Worm (Caenorhabditis elegans) whole organism, L1 larva: ENCODE measurements around the gene T08G5.15.

ENCODE experiments used
- fkh-10 ChIP-seq: sonication (generic microtip); optimal IDR thresholded peaks from 2 replicates; lab custom pipeline; 2017; ENCODE audit warnings: missing biosample characterization, missing genetic modification reagents, missing genetic modification characterization
- grh-1 ChIP-seq: fragments of 200-800 bp; sonication (Bioruptor generic); IDR thresholded peaks from 2 replicates; pipeline ENCODE4 v1.3.6; 2022; ENCODE audit warnings: missing genetic modification reagents, missing genetic modification characterization, missing compliant biosample characterization
- jun-1 ChIP-seq: fragments of 150-350 bp; optimal IDR thresholded peaks from 2 replicates; lab custom pipeline; 2014; ENCODE audit warnings: missing biosample characterization, missing genetic modification reagents, missing genetic modification characterization
- rnt-1 ChIP-seq: sonication (generic microtip); optimal IDR thresholded peaks from 2 replicates; lab custom pipeline; 2016; ENCODE audit warnings: mild to moderate bottlenecking, missing genetic modification characterization, moderate library complexity, missing compliant biosample characterization
- swsn-7 ChIP-seq: sonication (generic microtip); optimal IDR thresholded peaks from 2 replicates; lab custom pipeline; 2016; ENCODE audit warnings: missing genetic modification characterization, missing compliant biosample characterization
- unc-62 ChIP-seq: fragments of 150-350 bp; optimal IDR thresholded peaks from 2 replicates; lab custom pipeline; 2014; ENCODE audit warnings: missing biosample characterization, missing genetic modification reagents, missing genetic modification characterization

DNA sequence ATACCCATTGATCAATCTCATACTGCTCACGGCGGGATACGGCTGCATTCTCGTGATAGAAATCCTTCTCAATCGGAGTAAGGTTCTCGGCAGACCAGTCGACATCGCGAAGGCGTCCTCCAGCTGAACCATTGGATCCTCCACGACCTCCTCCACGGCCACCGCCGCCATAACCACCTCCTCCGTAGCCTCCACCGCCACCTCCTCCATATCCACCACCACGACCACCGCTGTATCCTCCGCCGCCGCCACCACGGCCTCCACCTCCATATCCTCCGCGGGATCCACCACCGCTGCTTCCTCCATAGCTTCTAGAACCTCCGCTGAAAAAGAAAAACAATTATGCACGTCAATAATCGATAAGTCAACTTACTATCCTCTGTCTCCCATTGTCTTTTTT lies 11.5 kb downstream of the T08G5.15 start:
- TF ChIP-seq jun-1 (no peak), rnt-1 (no peak), swsn-7 (tag; lab: Kevin White, UChicago) (no peak), unc-62 (GFP tag; lab: Kevin White, UChicago) (no peak), grh-1 (GFP tag; lab: Robert Waterston, UW) (no peak), fkh-10 (GFP tag; lab: Kevin White, UChicago) (no peak)
